Worm (Caenorhabditis elegans) whole organism, L3 larva: ENCODE measurements around the gene aak-1.

Source experiments
- R02D3.7 ChIP-seq: fragments of 150-350 bp; optimal IDR thresholded peaks from 2 replicates; lab custom pipeline; 2014; ENCODE audit warnings: missing biosample characterization, missing genetic modification characterization
- aly-2 ChIP-seq: fragments of 150-350 bp; optimal IDR thresholded peaks from 2 replicates; lab custom pipeline; 2014; ENCODE audit warnings: missing biosample characterization, missing genetic modification characterization
- ama-1 ChIP-seq: fragments of 150-350 bp; optimal IDR thresholded peaks from 2 replicates; lab custom pipeline; 2018
- ceh-82 ChIP-seq: fragments of 150-350 bp; optimal IDR thresholded peaks from 2 replicates; lab custom pipeline; 2014; ENCODE audit warnings: missing biosample characterization, missing genetic modification characterization
- ceh-9 ChIP-seq: sonication (generic microtip); optimal IDR thresholded peaks from 2 replicates; lab custom pipeline; 2018; ENCODE audit warnings: missing biosample characterization, missing genetic modification characterization
- egl-5 ChIP-seq: fragments of 150-350 bp; optimal IDR thresholded peaks from 2 replicates; lab custom pipeline; 2017; ENCODE audit warnings: missing biosample characterization, missing genetic modification reagents, missing genetic modification characterization, inconsistent platforms
- elt-2 ChIP-seq: sonication (generic microtip); optimal IDR thresholded peaks from 2 replicates; lab custom pipeline; 2016; ENCODE audit warnings: missing genetic modification reagents, mild to moderate bottlenecking, missing genetic modification characterization, missing compliant biosample characterization
- eor-1 ChIP-seq, 2 experiments: fragments of 150-350 bp; optimal IDR thresholded peaks; 2 replicates each; lab custom pipeline; 2014 to 2018; ENCODE audit warnings: missing biosample characterization in 2 of 2, missing genetic modification characterization in 2 of 2
- fkh-10 ChIP-seq: sonication (generic microtip); optimal IDR thresholded peaks from 2 replicates; lab custom pipeline; 2017; ENCODE audit warnings: missing biosample characterization, missing genetic modification reagents, missing genetic modification characterization
- fkh-2 ChIP-seq: fragments of 150-350 bp; optimal IDR thresholded peaks from 2 replicates; lab custom pipeline; 2014; ENCODE audit warnings: missing biosample characterization, missing genetic modification reagents, missing genetic modification characterization
- fos-1 ChIP-seq: fragments of 150-350 bp; optimal IDR thresholded peaks from 2 replicates; lab custom pipeline; 2014; ENCODE audit warnings: missing biosample characterization, missing genetic modification characterization
- hmg-11 ChIP-seq: sonication (generic microtip); optimal IDR thresholded peaks from 2 replicates; lab custom pipeline; 2016; ENCODE audit warnings: missing genetic modification characterization, missing compliant biosample characterization
- jun-1 ChIP-seq: fragments of 150-350 bp; optimal IDR thresholded peaks from 2 replicates; lab custom pipeline; 2014; ENCODE audit warnings: missing biosample characterization, missing genetic modification reagents, missing genetic modification characterization
- lin-15B ChIP-seq: fragments of 150-350 bp; optimal IDR thresholded peaks from 2 replicates; lab custom pipeline; 2014; ENCODE audit warnings: missing biosample characterization, missing genetic modification characterization
- lin-39 ChIP-seq: fragments of 150-350 bp; optimal IDR thresholded peaks from 2 replicates; lab custom pipeline; 2018; ENCODE audit warnings: missing biosample characterization, missing genetic modification reagents, missing genetic modification characterization
- mdl-1 ChIP-seq: fragments of 150-350 bp; optimal IDR thresholded peaks from 2 replicates; lab custom pipeline; 2014; ENCODE audit warnings: missing biosample characterization, missing genetic modification characterization
- mml-1 ChIP-seq: fragments of 150-350 bp; sonication (generic microtip); optimal IDR thresholded peaks from 3 replicates; lab custom pipeline; 2014; ENCODE audit warnings: missing biosample characterization, missing genetic modification characterization
- nfya-1 ChIP-seq: sonication (generic microtip); optimal IDR thresholded peaks from 2 replicates; lab custom pipeline; 2017; ENCODE audit warnings: missing genetic modification characterization, mild to moderate bottlenecking, missing compliant biosample characterization, antibody characterized with exemption, moderate library complexity; ENCODE audit not compliant: insufficient read depth
- nhr-11 ChIP-seq: fragments of 150-350 bp; optimal IDR thresholded peaks from 2 replicates; lab custom pipeline; 2014; ENCODE audit warnings: missing biosample characterization, missing genetic modification characterization
- nhr-12 ChIP-seq: fragments of 150-350 bp; optimal IDR thresholded peaks from 2 replicates; lab custom pipeline; 2014; ENCODE audit warnings: missing biosample characterization, missing genetic modification characterization
- nhr-237 ChIP-seq: fragments of 150-350 bp; optimal IDR thresholded peaks from 2 replicates; lab custom pipeline; 2014; ENCODE audit warnings: missing biosample characterization, missing genetic modification characterization
- nhr-28 ChIP-seq: fragments of 150-350 bp; optimal IDR thresholded peaks from 2 replicates; lab custom pipeline; 2014; ENCODE audit warnings: missing biosample characterization, missing genetic modification characterization
- nhr-43 ChIP-seq: sonication (generic microtip); optimal IDR thresholded peaks from 2 replicates; lab custom pipeline; 2016; ENCODE audit warnings: mild to moderate bottlenecking, missing genetic modification characterization, missing compliant biosample characterization; ENCODE audit not compliant: poor library complexity, severe bottlenecking
- nhr-67 ChIP-seq: fragments of 150-350 bp; optimal IDR thresholded peaks from 2 replicates; lab custom pipeline; 2014; ENCODE audit warnings: missing biosample characterization, missing genetic modification characterization
- pha-4 ChIP-seq: fragments of 150-350 bp; optimal IDR thresholded peaks from 2 replicates; lab custom pipeline; 2014; ENCODE audit warnings: missing biosample characterization, missing genetic modification reagents, missing genetic modification characterization
- pqm-1 ChIP-seq: fragments of 150-350 bp; optimal IDR thresholded peaks from 2 replicates; lab custom pipeline; 2017; ENCODE audit warnings: missing biosample characterization, missing genetic modification characterization, inconsistent platforms
- skn-1 ChIP-seq: fragments of 150-350 bp; optimal IDR thresholded peaks from 2 replicates; lab custom pipeline; 2014; ENCODE audit warnings: missing biosample characterization, missing genetic modification characterization
- snpc-4 ChIP-seq: fragments of 150-350 bp; optimal IDR thresholded peaks from 2 replicates; lab custom pipeline; 2014; ENCODE audit warnings: missing biosample characterization, missing genetic modification characterization
- tbx-2 ChIP-seq: sonication (generic microtip); optimal IDR thresholded peaks from 2 replicates; lab custom pipeline; 2016; ENCODE audit warnings: mild to moderate bottlenecking, missing genetic modification characterization, missing compliant biosample characterization
- unc-39 ChIP-seq: sonication (generic microtip); optimal IDR thresholded peaks from 4 replicates; lab custom pipeline; 2017; ENCODE audit warnings: missing biosample characterization, missing genetic modification characterization
- unc-62 ChIP-seq: fragments of 150-350 bp; sonication (generic microtip); optimal IDR thresholded peaks from 4 replicates; lab custom pipeline; 2014; ENCODE audit warnings: missing biosample characterization, missing genetic modification reagents, missing genetic modification characterization
- zag-1 ChIP-seq: fragments of 150-350 bp; optimal IDR thresholded peaks from 2 replicates; lab custom pipeline; 2014; ENCODE audit warnings: missing biosample characterization, missing genetic modification characterization
- ztf-11 ChIP-seq: fragments of 150-350 bp; optimal IDR thresholded peaks from 2 replicates; lab custom pipeline; 2014; ENCODE audit warnings: missing biosample characterization, missing genetic modification characterization
- ztf-4 ChIP-seq: fragments of 150-350 bp; optimal IDR thresholded peaks from 2 replicates; lab custom pipeline; 2014; ENCODE audit warnings: missing biosample characterization, missing genetic modification characterization

The aak-1 gene

DNA sequence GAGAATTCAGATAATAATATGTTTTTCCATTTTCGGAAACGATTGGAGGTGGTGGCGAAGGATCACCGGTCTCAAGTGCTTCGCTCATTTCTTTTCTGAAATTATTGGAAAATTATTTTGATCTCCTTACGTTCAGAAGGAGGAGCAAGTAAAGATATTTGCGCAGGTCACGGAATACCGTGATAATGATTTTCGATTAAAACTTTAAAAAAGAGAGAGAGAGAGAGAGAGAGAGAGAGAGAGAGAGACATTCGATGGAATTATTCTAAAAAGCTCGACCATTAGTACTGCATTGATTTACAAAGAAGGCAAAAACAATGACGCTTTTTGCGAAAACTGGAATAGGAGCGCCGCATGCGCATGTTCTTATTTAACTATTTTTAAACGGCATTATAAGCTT is 31.4 kb upstream of the aak-1 start, which contains the start of gene ztf-1:
TSS of gene ztf-1 (minus strand) at position 101 of the 400 bp plus-strand sequence.
- no peak for TF ChIP-seq eor-1 (tag; optimal IDR thresholded peaks at IDR 0.05; lab: Kevin White, UChicago)
- no peak for TF ChIP-seq snpc-4 (tag; lab: Kevin White, UChicago)
- TF ChIP-seq nfya-1 (tag; lab: Kevin White, UChicago): no peak
- no peak for TF ChIP-seq fkh-10 (GFP tag; lab: Kevin White, UChicago)
- no peak for TF ChIP-seq ztf-11 (tag; lab: Kevin White, UChicago)
- TF ChIP-seq skn-1 (tag; lab: Kevin White, UChicago): no peak
- TF ChIP-seq mml-1 (tag; lab: Kevin White, UChicago): no peak
- TF ChIP-seq aly-2 (tag; lab: Kevin White, UChicago): no peak
- TF ChIP-seq unc-39: no peak
- TF ChIP-seq nhr-237 (tag; lab: Kevin White, UChicago): no peak
- no peak for TF ChIP-seq nhr-12 (tag; lab: Kevin White, UChicago)

DNA sequence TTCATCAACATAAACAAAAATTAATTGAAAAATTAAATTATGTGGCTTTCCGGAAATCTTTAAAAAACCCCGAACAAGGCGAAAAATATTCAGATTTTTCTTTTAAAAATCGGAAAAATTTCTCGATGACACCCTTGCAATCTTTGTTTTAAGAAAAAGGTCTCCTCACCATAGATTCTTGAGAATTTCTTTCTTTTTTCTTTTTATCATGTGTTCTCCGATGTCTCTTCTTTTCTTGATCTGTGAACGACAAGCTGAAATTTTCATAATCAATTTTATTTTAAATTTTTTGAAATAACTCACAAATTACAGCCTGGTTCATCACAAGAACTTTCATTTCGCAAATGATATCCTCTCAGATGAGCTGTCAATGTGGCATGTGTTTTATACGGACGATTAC is 30.3 kb upstream of the aak-1 start, which contains the start of the genes zfp-1 and F54F2.14:
TSS of gene zfp-1 (plus strand) at position 301 of the 400 bp plus-strand sequence.
TSS of gene F54F2.14 (plus strand) at position 312 of the 400 bp plus-strand sequence.
- no peak for TF ChIP-seq nhr-43
- TF ChIP-seq nhr-28 (tag; lab: Kevin White, UChicago): no peak
- no peak for TF ChIP-seq fkh-2
- TF ChIP-seq aly-2 (tag; lab: Kevin White, UChicago): no peak
- TF ChIP-seq nfya-1 (tag; lab: Kevin White, UChicago): no peak
- TF ChIP-seq nhr-67 (tag; lab: Kevin White, UChicago): no peak
- TF ChIP-seq ztf-4: no peak
- TF ChIP-seq mdl-1 (tag; lab: Kevin White, UChicago): no peak
- no peak for TF ChIP-seq egl-5
- TF ChIP-seq ama-1 (lab: Kevin White, UChicago): no peak

DNA sequence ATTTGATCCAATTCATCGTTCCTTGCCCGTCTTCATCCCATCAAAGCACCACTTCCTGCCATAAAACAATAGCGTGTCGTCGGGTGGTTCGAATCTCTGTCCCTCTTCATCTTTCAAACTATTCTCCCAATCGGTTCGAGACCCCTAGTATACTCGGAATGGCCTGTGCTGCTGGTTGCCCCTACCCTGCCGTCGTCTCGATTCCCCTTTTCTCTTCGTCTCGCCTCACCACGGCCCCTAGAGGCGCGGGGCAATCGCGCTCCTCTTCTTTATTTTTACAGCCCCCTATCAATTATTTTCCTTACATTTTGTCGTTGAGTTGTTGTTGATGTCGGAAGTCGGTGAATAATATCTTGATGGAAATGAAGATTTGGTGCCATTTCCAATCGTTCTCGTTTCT is 27.8 kb upstream of the aak-1 start:
- TF ChIP-seq hmg-11 (tag; lab: Kevin White, UChicago) (peak; percentile 40), lin-15B (tag; lab: Kevin White, UChicago) (peak; percentile 17), ceh-9 (tag; lab: Kevin White, UChicago) (no peak), lin-39 (tag; lab: Kevin White, UChicago) (peak; percentile 73), egl-5 (peak; percentile 32), R02D3.7 (tag; lab: Kevin White, UChicago) (no peak), nfya-1 (tag; lab: Kevin White, UChicago) (peak; percentile 25)

DNA sequence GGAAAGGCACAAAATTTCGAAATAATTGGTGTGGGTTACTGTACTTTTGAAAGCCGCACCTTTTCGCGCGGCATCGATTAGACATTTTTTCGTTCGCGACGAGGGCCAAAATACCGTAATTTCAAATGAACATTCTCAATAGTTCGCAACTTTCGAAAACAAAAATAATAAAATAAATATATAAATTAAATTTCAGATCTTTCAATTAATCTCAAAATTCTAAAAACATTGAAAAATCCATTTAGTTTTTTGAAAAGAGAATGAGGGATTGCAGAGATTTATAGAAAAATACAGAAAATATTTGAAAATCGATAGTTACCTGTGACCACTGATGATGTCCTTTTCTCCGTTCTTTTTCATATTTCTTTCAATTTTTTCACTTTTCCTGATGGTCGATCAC is 25.2 kb upstream of the aak-1 start, which contains the start of gene K02D10.8:
TSS of gene K02D10.8 (plus strand) at position 301 of the 400 bp plus-strand sequence.
- TF ChIP-seq skn-1 (tag; lab: Kevin White, UChicago): no peak
- no peak for TF ChIP-seq ceh-9 (tag; lab: Kevin White, UChicago)
- no peak for TF ChIP-seq nhr-67 (tag; lab: Kevin White, UChicago)
- no peak for TF ChIP-seq ama-1 (lab: Kevin White, UChicago)
- no peak for TF ChIP-seq hmg-11 (tag; lab: Kevin White, UChicago)
- TF ChIP-seq zag-1 (tag; lab: Kevin White, UChicago): no peak
- TF ChIP-seq jun-1 (tag; lab: Kevin White, UChicago): no peak
- no peak for TF ChIP-seq nfya-1 (tag; lab: Kevin White, UChicago)
- no peak for TF ChIP-seq fos-1 (tag; lab: Kevin White, UChicago)
- TF ChIP-seq unc-62: no peak
- TF ChIP-seq unc-39: no peak
- TF ChIP-seq nhr-28 (tag; lab: Kevin White, UChicago): no peak

- TF ChIP-seq ama-1 (lab: Kevin White, UChicago): no peak
- peak; percentile 64 for TF ChIP-seq nfya-1 (tag; lab: Kevin White, UChicago)
- peak; percentile 36 for TF ChIP-seq nhr-11 (tag; lab: Kevin White, UChicago)
- no peak for TF ChIP-seq ceh-82 (tag; lab: Kevin White, UChicago)
- peak; percentile 28 for TF ChIP-seq elt-2 (tag; lab: Kevin White, UChicago)
- TF ChIP-seq lin-39 (tag; lab: Kevin White, UChicago): peak; percentile 80
- no peak for TF ChIP-seq egl-5
- TF ChIP-seq jun-1 (tag; lab: Kevin White, UChicago): peak; percentile 69
- no peak for TF ChIP-seq unc-39
- peak; percentile 96 for TF ChIP-seq pha-4 (tag; lab: Kevin White, UChicago)
- peak; percentile 36 for TF ChIP-seq pqm-1 (tag; lab: Kevin White, UChicago)
- no peak for TF ChIP-seq nhr-67 (tag; lab: Kevin White, UChicago)
- peak; percentile 71 for TF ChIP-seq mdl-1 (tag; lab: Kevin White, UChicago)
- no peak for TF ChIP-seq hmg-11 (tag; lab: Kevin White, UChicago)
- no peak for TF ChIP-seq fos-1 (tag; lab: Kevin White, UChicago)
- peak; percentile 27 for TF ChIP-seq lin-15B (tag; lab: Kevin White, UChicago)
- no peak for TF ChIP-seq tbx-2
Measured at ce11 chrIII:8785426-8785825, 24.5 kb upstream of the aak-1 start.
